Worm (Caenorhabditis elegans): ENCODE results near the gene Y22D7AL.16.

Y22D7AL.16 gene

ce11 chrIII:1705331-1705730, 40.3 kb upstream of the Y22D7AL.16 start:
- TF ChIP-seq rpc-1 (optimal IDR thresholded peaks at IDR 0.05) = no peak
- TF ChIP-seq rpc-1 (tag; optimal IDR thresholded peaks at IDR 0.05) = no peak
- TF ChIP-seq ceh-79 (tag; optimal IDR thresholded peaks at IDR 0.05) = no peak
- TF ChIP-seq dox-1 (GFP tag; IDR thresholded peaks at IDR 0.05) = no peak
- no peak for TF ChIP-seq let-526 (GFP tag; IDR thresholded peaks at IDR 0.05)
- no peak for TF ChIP-seq B0261.1 (tag; optimal IDR thresholded peaks at IDR 0.05)
- no peak for TF ChIP-seq atf-7 (tag; optimal IDR thresholded peaks at IDR 0.05)
- TF ChIP-seq xnd-1 (tag; optimal IDR thresholded peaks at IDR 0.05) = no peak
- TF ChIP-seq ZK185.1 (tag; optimal IDR thresholded peaks at IDR 0.05; ENCODE audit: poor library complexity, severe bottlenecking) = no peak
- no peak for TF ChIP-seq K12H6.12 (tag; optimal IDR thresholded peaks at IDR 0.05)
- no peak for TF ChIP-seq aptf-2 (GFP tag; conservative IDR thresholded peaks at IDR 0.05)
- TF ChIP-seq repo-1 (tag; optimal IDR thresholded peaks at IDR 0.05) = no peak
- TF ChIP-seq rec-8 (tag; optimal IDR thresholded peaks at IDR 0.05) = no peak
- no peak for TF ChIP-seq sptf-2 (GFP tag; optimal IDR thresholded peaks at IDR 0.05)
- TF ChIP-seq akir-1 (GFP tag; optimal IDR thresholded peaks at IDR 0.05) = no peak
- no peak for TF ChIP-seq ztf-6 (GFP tag; IDR thresholded peaks at IDR 0.05)
- no peak for TF ChIP-seq mcd-1 (GFP tag; IDR thresholded peaks at IDR 0.05)
- no peak for TF ChIP-seq nhr-179 (tag; optimal IDR thresholded peaks at IDR 0.05)
- TF ChIP-seq hsf-1 (GFP tag; IDR thresholded peaks at IDR 0.05) = no peak
- TF ChIP-seq lin-35 (GFP tag; optimal IDR thresholded peaks at IDR 0.05) = no peak

ce11 chrIII:1704020-1704419, 39.0 kb upstream of the Y22D7AL.16 start:
- TF ChIP-seq nfya-1 (tag; optimal IDR thresholded peaks at IDR 0.05; ENCODE audit: borderline replicate concordance, insufficient read depth) (no peak), B0019.2 (GFP tag; conservative IDR thresholded peaks at IDR 0.05) (no peak), Y56A3A.18 (GFP tag; IDR thresholded peaks at IDR 0.05) (no peak)

ce11 chrIII:1702337-1702736, 37.3 kb upstream of the Y22D7AL.16 start, which contains the start of gene spex-3:
TSS of gene spex-3 (minus strand) at chrIII:1702437.
- TF ChIP-seq ztf-25 (GFP tag; IDR thresholded peaks at IDR 0.05) = no peak
- no peak for TF ChIP-seq xnd-1 (tag; optimal IDR thresholded peaks at IDR 0.05)
- TF ChIP-seq ceh-27 (GFP tag; optimal IDR thresholded peaks at IDR 0.05) = no peak
- TF ChIP-seq ceh-58 (GFP tag; IDR thresholded peaks at IDR 0.05) = no peak
- no peak for TF ChIP-seq snpc-3.4 (tag; optimal IDR thresholded peaks at IDR 0.05)

ce11 chrIII:1698842-1699241, 33.8 kb upstream of the Y22D7AL.16 start, which contains the start of gene fbxa-74:
TSS of gene fbxa-74 (minus strand) at chrIII:1698986.
- TF ChIP-seq Y95B8A.8 (GFP tag; IDR thresholded peaks at IDR 0.05) = no peak
- no peak for TF ChIP-seq B0336.3 (GFP tag; IDR thresholded peaks at IDR 0.05)
- peak; percentile 35; the same call in 1 of the 2 replicates for TF ChIP-seq cebp-1 (GFP tag; IDR thresholded peaks at IDR 0.05)
- TF ChIP-seq cebp-1 (tag; optimal IDR thresholded peaks at IDR 0.05) = peak; percentile 57
- TF ChIP-seq nhr-80 (tag; optimal IDR thresholded peaks at IDR 0.05) = peak; percentile 71
- TF ChIP-seq F37B4.10 (GFP tag; IDR thresholded peaks at IDR 0.05) = 0 out of 2 replicates have a peak, but pooled peaks have one; percentile 37

- TF ChIP-seq nfya-1 (tag; optimal IDR thresholded peaks at IDR 0.05; ENCODE audit: borderline replicate concordance, insufficient read depth) (no peak), snpc-4 (GFP tag; optimal IDR thresholded peaks at IDR 0.05) (no peak), snpc-4 (tag; optimal IDR thresholded peaks at IDR 0.05) (no peak), lin-26 (GFP tag; IDR thresholded peaks at IDR 0.05) (no peak)
These were observed 30.0 kb upstream of the Y22D7AL.16 start, which contains the start of gene srd-64 for ce11 chrIII:1695006-1695405. TSS of gene srd-64 (minus strand) at chrIII:1695106.
